Worm (Caenorhabditis elegans) whole organism, L2 larva: ENCODE results near the gene paf-2.
A peak's percentile ranks its signal among the peaks of the same experiment; 100 is the strongest.

Source experiments
- F13H6.1 ChIP-seq: sonication (generic microtip); optimal IDR thresholded peaks from 2 replicates; lab custom pipeline; 2016; ENCODE audit warnings: missing genetic modification characterization, missing compliant biosample characterization
- R02D3.7 ChIP-seq: fragments of 150-350 bp; optimal IDR thresholded peaks from 2 replicates; lab custom pipeline; 2014; ENCODE audit warnings: missing biosample characterization, missing genetic modification characterization
- Y55F3AM.14 ChIP-seq: fragments of 200-800 bp; sonication (Bioruptor generic); optimal IDR thresholded peaks from 2 replicates; lab custom pipeline; 2018; ENCODE audit warnings: mild to moderate bottlenecking, missing genetic modification characterization, missing compliant biosample characterization
- alr-1 ChIP-seq: fragments of 150-350 bp; optimal IDR thresholded peaks from 2 replicates; lab custom pipeline; 2014; ENCODE audit warnings: missing biosample characterization, missing genetic modification characterization
- aly-2 ChIP-seq: fragments of 150-350 bp; optimal IDR thresholded peaks from 2 replicates; lab custom pipeline; 2014; ENCODE audit warnings: missing biosample characterization, missing genetic modification characterization
- ama-1 ChIP-seq: fragments of 150-350 bp; optimal IDR thresholded peaks from 2 replicates; lab custom pipeline; 2018; ENCODE audit warnings: inconsistent platforms
- blmp-1 ChIP-seq: sonication (generic microtip); optimal IDR thresholded peaks from 2 replicates; lab custom pipeline; 2017; ENCODE audit warnings: missing genetic modification characterization, mild to moderate bottlenecking, missing compliant biosample characterization, antibody characterized with exemption, moderate library complexity; ENCODE audit not compliant: insufficient read depth
- ceh-82 ChIP-seq: fragments of 150-350 bp; optimal IDR thresholded peaks from 2 replicates; lab custom pipeline; 2014; ENCODE audit warnings: missing biosample characterization, missing genetic modification characterization
- crh-2 ChIP-seq: sonication (generic microtip); optimal IDR thresholded peaks from 2 replicates; lab custom pipeline; 2017; ENCODE audit warnings: missing biosample characterization, missing genetic modification characterization
- egl-27 ChIP-seq: sonication (generic microtip); optimal IDR thresholded peaks from 3 replicates; lab custom pipeline; 2017; ENCODE audit warnings: missing biosample characterization, missing genetic modification reagents, missing genetic modification characterization
- elt-1 ChIP-seq: fragments of 150-350 bp; optimal IDR thresholded peaks from 2 replicates; lab custom pipeline; 2014; ENCODE audit warnings: missing biosample characterization, missing genetic modification characterization
- fos-1 ChIP-seq: fragments of 150-350 bp; optimal IDR thresholded peaks from 2 replicates; lab custom pipeline; 2014; ENCODE audit warnings: missing biosample characterization, missing genetic modification characterization
- gmeb-1 ChIP-seq: fragments of 150-350 bp; optimal IDR thresholded peaks from 2 replicates; lab custom pipeline; 2014; ENCODE audit warnings: missing biosample characterization, missing genetic modification characterization
- lin-11 ChIP-seq: fragments of 150-350 bp; sonication (generic microtip); optimal IDR thresholded peaks from 2 replicates; lab custom pipeline; 2014; ENCODE audit warnings: missing biosample characterization, missing genetic modification characterization, inconsistent platforms, mixed read lengths
- lsy-2 ChIP-seq, 2 experiments: fragments of 150-350 bp in 1 of 2; sonication (generic microtip) in 1 of 2; optimal IDR thresholded peaks; 2 replicates each; lab custom pipeline; 2014 to 2017; ENCODE audit warnings: missing biosample characterization in 2 of 2, missing genetic modification characterization in 2 of 2
- mab-5 ChIP-seq: fragments of 150-350 bp; optimal IDR thresholded peaks from 2 replicates; lab custom pipeline; 2014; ENCODE audit warnings: missing biosample characterization, missing genetic modification characterization
- mdl-1 ChIP-seq, 2 experiments: fragments of 150-350 bp in 1 of 2; sonication (generic microtip) in 1 of 2; optimal IDR thresholded peaks; 2 replicates each; lab custom pipeline; 2017; ENCODE audit warnings: missing biosample characterization in 2 of 2, missing genetic modification characterization in 2 of 2
- nhr-11 ChIP-seq: fragments of 150-350 bp; optimal IDR thresholded peaks from 2 replicates; lab custom pipeline; 2014; ENCODE audit warnings: missing biosample characterization, missing genetic modification characterization
- nhr-129 ChIP-seq: fragments of 150-350 bp; optimal IDR thresholded peaks from 2 replicates; lab custom pipeline; 2014; ENCODE audit warnings: missing biosample characterization, missing genetic modification characterization
- nhr-21 ChIP-seq: fragments of 150-350 bp; optimal IDR thresholded peaks from 2 replicates; lab custom pipeline; 2014; ENCODE audit warnings: missing biosample characterization, missing genetic modification characterization
- nhr-25 ChIP-seq: fragments of 150-350 bp; sonication (generic microtip); optimal IDR thresholded peaks from 3 replicates; lab custom pipeline; 2014; ENCODE audit warnings: missing biosample characterization, missing genetic modification characterization
- nhr-6 ChIP-seq: fragments of 150-350 bp; optimal IDR thresholded peaks from 2 replicates; lab custom pipeline; 2014; ENCODE audit warnings: missing biosample characterization, missing genetic modification characterization
- nhr-77 ChIP-seq: fragments of 150-350 bp; optimal IDR thresholded peaks from 2 replicates; lab custom pipeline; 2014; ENCODE audit warnings: missing biosample characterization, missing genetic modification characterization
- peb-1 ChIP-seq: fragments of 150-350 bp; optimal IDR thresholded peaks from 2 replicates; lab custom pipeline; 2014; ENCODE audit warnings: missing biosample characterization, missing genetic modification characterization
- skn-1 ChIP-seq: sonication (generic microtip); optimal IDR thresholded peaks from 2 replicates; lab custom pipeline; 2017; ENCODE audit warnings: missing biosample characterization, missing genetic modification characterization
- sma-3 ChIP-seq: sonication (generic microtip); optimal IDR thresholded peaks from 2 replicates; lab custom pipeline; 2016; ENCODE audit warnings: missing genetic modification reagents, missing genetic modification characterization, missing compliant biosample characterization
- sma-9 ChIP-seq, 2 experiments: fragments of 150-350 bp in 1 of 2; sonication (generic microtip) in 1 of 2; optimal IDR thresholded peaks; 2 replicates each; lab custom pipeline; 2014 to 2016; ENCODE audit warnings: missing genetic modification characterization in 2 of 2, mild to moderate bottlenecking in 1 of 2, missing biosample characterization in 1 of 2, missing compliant biosample characterization in 1 of 2, missing genetic modification reagents in 1 of 2, moderate library complexity in 1 of 2
- unc-55 ChIP-seq: fragments of 150-350 bp; sonication (generic microtip); optimal IDR thresholded peaks from 3 replicates; lab custom pipeline; 2014; ENCODE audit warnings: missing biosample characterization, missing genetic modification reagents, missing genetic modification characterization
- unc-62 ChIP-seq: fragments of 150-350 bp; optimal IDR thresholded peaks from 2 replicates; lab custom pipeline; 2014; ENCODE audit warnings: missing biosample characterization, missing genetic modification reagents, missing genetic modification characterization

Gene paf-2

ce11 chrX:4246867-4247591 is 50.5 kb downstream of the paf-2 start, which contains the start of gene F48D6.4:
Gene F48D6.4 (minus strand): TSS chrX:4247212.
- TF ChIP-seq aly-2 (tag; lab: Kevin White, UChicago) = no peak
- peak; percentile 83 for TF ChIP-seq crh-2 (tag; lab: Kevin White, UChicago)
- peak; percentile 14 for TF ChIP-seq fos-1
- peak; percentile 69 for TF ChIP-seq ama-1 (lab: Kevin White, UChicago)
- no peak for TF ChIP-seq unc-62 (GFP tag; lab: Kevin White, UChicago)
- peak; percentile 30 for TF ChIP-seq F13H6.1 (tag; lab: Kevin White, UChicago)
- no peak for TF ChIP-seq nhr-6
- no peak for TF ChIP-seq mdl-1 (tag; optimal IDR thresholded peaks at IDR 0.05; lab: Kevin White, UChicago)
- TF ChIP-seq, all 48 proteins: peak for 4

- TF ChIP-seq sma-9 (GFP tag; optimal IDR thresholded peaks at IDR 0.05; lab: Kevin White, UChicago) = peak; percentile 5
- no peak for TF ChIP-seq sma-9 (tag; optimal IDR thresholded peaks at IDR 0.05; lab: Kevin White, UChicago)
- TF ChIP-seq R02D3.7 (tag; lab: Kevin White, UChicago) = no peak
- peak; percentile 48 for TF ChIP-seq nhr-21 (tag; lab: Kevin White, UChicago)
- peak in 1 of 2 experiments; percentile 20 for TF ChIP-seq lsy-2 (tag; optimal IDR thresholded peaks at IDR 0.05; lab: Kevin White, UChicago)
- TF ChIP-seq egl-27 (tag; lab: Kevin White, UChicago) = no peak
- peak; percentile 11 for TF ChIP-seq F13H6.1 (tag; lab: Kevin White, UChicago)
- TF ChIP-seq ama-1 (lab: Kevin White, UChicago) = peak; percentile 78
- peak; percentile 61 for TF ChIP-seq crh-2 (tag; lab: Kevin White, UChicago)
- TF ChIP-seq alr-1 (tag; lab: Kevin White, UChicago) = no peak
- TF ChIP-seq Y55F3AM.14 (GFP tag; lab: Kevin White, UChicago) = peak; percentile 40
Observed at ce11 chrX:4246237-4246697, 51.3 kb downstream of the paf-2 start.

DNA sequence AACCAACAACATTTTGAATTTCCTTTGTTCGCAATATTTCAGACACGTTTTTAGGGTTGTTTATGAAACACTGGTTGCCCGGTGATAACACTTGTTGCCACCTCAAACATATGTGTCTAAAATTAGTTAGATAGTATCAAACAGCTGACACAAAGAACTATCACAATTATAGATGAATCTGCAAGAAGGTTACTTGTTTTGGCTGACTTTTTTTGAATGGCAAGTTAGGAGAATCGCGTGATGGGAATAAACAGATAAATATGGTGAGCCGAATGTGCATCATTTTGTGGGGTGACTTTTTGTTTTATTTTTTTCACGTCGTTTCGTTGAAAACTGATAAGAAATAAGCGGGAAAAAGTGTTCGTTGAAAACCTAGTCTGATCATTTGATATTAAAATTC is 52.4 kb downstream of the paf-2 start:
- no peak for TF ChIP-seq nhr-6
- no peak for TF ChIP-seq ceh-82
- no peak for TF ChIP-seq nhr-11
- no peak for TF ChIP-seq aly-2 (tag; lab: Kevin White, UChicago)
- peak; percentile 14 for TF ChIP-seq fos-1
- TF ChIP-seq crh-2 (tag; lab: Kevin White, UChicago) = peak; percentile 75
- TF ChIP-seq sma-9 (GFP tag; optimal IDR thresholded peaks at IDR 0.05; lab: Kevin White, UChicago) = peak; percentile 76
- no peak for TF ChIP-seq sma-9 (tag; optimal IDR thresholded peaks at IDR 0.05; lab: Kevin White, UChicago)
- no peak for TF ChIP-seq nhr-77 (tag; lab: Kevin White, UChicago)
- TF ChIP-seq elt-1 (tag; lab: Kevin White, UChicago) = no peak
- TF ChIP-seq, all 48 proteins: peak for 3

ce11 chrX:4244489-4245123 is 52.9 kb downstream of the paf-2 start:
- peak; percentile 8 for TF ChIP-seq gmeb-1 (tag; lab: Kevin White, UChicago)
- peak in 1 of 2 experiments; percentile 37 for TF ChIP-seq mdl-1 (tag; optimal IDR thresholded peaks at IDR 0.05; lab: Kevin White, UChicago)
- no peak for TF ChIP-seq nhr-77 (tag; lab: Kevin White, UChicago)
- TF ChIP-seq unc-62 (GFP tag; lab: Kevin White, UChicago) = no peak
- no peak for TF ChIP-seq blmp-1
- peak; percentile 9 for TF ChIP-seq nhr-6
- no peak for TF ChIP-seq nhr-25
- TF ChIP-seq peb-1 = no peak
- no peak for TF ChIP-seq lin-11 (tag; lab: Kevin White, UChicago)
- no peak for TF ChIP-seq skn-1
- TF ChIP-seq nhr-129 = peak; percentile 1
- TF ChIP-seq unc-55 (GFP tag; lab: Kevin White, UChicago) = no peak
- no peak for TF ChIP-seq mab-5 (tag; lab: Kevin White, UChicago)
- peak; percentile 15 for TF ChIP-seq sma-3 (GFP tag; lab: Kevin White, UChicago)
- TF ChIP-seq aly-2 (tag; lab: Kevin White, UChicago) = no peak
- TF ChIP-seq sma-9 (GFP tag; optimal IDR thresholded peaks at IDR 0.05; lab: Kevin White, UChicago) = peak; percentile 66
- TF ChIP-seq sma-9 (tag; optimal IDR thresholded peaks at IDR 0.05; lab: Kevin White, UChicago) = no peak
- peak; percentile 69 for TF ChIP-seq crh-2 (tag; lab: Kevin White, UChicago)
- TF ChIP-seq egl-27 (tag; lab: Kevin White, UChicago) = no peak
- TF ChIP-seq nhr-11 = no peak
- TF ChIP-seq, all 48 proteins: peak for 7
